Worm (Caenorhabditis elegans): Measurements from ENCODE around the gene C28C12.1.

DNA sequence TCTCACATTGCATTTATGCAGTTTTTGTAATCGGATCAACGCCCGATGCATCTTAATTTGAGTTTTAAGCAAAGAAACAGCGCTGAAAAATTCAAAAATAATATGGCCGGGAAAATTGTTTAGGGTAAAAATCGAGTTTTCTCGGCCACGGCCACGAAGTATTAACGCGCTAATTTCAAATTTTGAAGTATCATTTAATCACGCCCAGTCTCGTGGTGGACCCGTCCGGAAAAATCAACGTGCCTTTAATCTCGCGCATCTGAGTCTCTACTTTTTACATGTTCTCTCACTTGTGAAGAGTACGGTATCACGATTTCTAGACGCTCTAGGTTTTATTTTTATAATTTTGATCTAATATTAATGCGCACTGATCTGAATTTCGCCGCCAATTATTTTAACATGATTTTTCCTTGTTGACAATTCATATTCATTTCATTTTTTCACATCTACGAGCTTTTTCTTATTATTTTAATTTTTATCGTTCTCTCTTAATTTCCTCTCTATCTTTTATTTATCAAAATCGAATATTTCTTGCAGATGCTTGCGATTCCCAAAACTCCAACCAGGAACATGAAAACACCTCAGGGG is 2.6 kb upstream of the C28C12.1 start, which contains the start of the genes acdh-13 and mesp-1:
- TF ChIP-seq ztf-29 (GFP tag; IDR thresholded peaks at IDR 0.05) = no peak
- no peak for TF ChIP-seq cog-1 (tag; optimal IDR thresholded peaks at IDR 0.05)
- TF ChIP-seq ztf-23 (GFP tag; IDR thresholded peaks at IDR 0.05) = no peak

All from whole organism, midembryonic.